Fruit fly (Drosophila melanogaster): ENCODE data around the gene CG11601.

Gene CG11601

DNA sequence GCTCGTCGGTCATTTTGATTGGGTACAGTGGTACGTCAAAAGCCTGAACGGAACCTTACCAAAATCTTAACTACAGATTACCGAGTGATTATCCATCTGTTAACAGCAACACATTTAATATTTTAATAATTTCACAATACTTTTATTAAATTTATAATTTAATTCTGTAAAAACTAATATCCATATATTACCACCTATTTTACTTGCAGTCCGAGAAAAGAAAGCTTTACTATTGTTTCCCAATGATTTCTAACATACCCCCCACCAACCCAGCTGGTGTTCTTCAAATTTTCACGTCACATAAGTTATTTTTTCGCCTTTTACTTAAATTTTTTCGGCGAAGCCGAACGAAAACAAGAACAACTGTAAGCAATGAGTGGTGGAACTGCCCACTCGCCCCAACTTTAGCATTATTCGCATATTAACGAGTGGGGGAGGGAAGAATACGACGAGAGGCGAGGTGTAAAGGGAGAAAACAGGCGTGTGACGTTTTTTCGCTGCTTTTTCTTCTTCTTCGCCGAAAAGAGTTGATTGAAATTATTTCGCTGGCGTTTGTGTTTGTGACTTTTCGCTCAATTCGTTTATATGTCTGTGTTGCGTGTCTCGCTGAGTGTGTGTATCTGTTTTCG lies 35.1 kb downstream of the CG11601 start:
- TF ChIP-seq CG7101 (tag; optimal IDR thresholded peaks at IDR 0.05) (peak; percentile 17), CG14711 (tag; optimal IDR thresholded peaks at IDR 0.05) (peak; percentile 24), cic (GFP tag; optimal IDR thresholded peaks at IDR 0.05) (no peak), Mnt (GFP tag; optimal IDR thresholded peaks at IDR 0.05) (no peak), Hr96 (GFP tag; optimal IDR thresholded peaks at IDR 0.05) (no peak), tj (GFP tag; optimal IDR thresholded peaks at IDR 0.05) (peak; percentile 67), CG33017 (tag; optimal IDR thresholded peaks at IDR 0.05) (no peak)

DNA sequence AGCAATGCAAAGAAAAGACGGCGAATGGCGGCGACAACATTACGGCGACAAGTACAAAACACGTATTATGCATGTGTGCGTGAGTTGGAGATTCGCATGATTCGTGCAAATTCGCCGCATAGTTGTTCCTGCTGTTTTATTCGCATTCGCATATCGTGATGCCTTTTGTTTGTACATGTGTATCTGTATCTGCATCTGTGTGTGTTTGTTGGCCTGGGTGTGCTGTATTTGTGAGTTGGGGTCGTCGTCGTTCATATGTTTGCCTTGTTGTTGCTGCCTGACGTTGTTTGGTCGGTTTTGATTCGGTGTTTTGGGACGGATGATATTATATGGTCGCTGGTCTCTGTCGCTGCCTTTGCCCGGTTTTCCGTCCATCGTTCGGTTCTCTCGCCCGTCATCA lies 35.6 kb downstream of the CG11601 start:
- no peak for TF ChIP-seq CG1620 (GFP tag; optimal IDR thresholded peaks at IDR 0.05)
- peak; percentile 35 for TF ChIP-seq pad (GFP tag; optimal IDR thresholded peaks at IDR 0.05)

DNA sequence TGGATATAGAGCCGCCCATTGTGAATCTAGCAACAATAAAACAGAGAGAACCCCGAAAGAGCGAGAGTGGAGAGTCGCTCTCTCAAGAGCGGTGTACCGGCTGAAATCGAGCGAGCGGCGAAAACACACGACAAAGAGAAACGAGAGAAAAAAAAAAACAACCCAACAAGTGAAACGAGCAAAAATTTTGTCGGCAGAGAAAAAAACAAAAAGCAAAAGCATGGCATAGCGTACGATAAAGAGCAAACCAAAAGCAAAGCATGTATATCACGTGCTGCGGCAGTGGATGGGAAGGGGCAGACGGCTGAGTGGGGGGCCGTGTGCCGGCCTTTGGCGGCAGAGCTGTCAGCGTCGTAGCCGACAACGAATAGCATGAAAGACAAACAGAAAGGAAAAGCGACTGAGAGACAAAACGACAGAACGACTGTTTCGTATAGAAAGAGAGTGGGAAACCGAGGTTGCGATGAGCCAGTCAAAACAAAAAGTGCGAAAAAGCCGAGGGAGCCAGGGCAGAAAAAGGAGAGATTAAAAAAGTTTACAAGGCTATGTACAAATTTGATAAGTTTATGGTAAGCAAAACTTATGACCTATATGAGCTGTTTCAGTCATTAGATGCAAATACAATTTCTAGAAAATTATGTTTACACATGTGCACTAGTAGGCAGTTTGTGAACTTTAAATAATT lies 36.3 kb downstream of the CG11601 start:
- TF ChIP-seq Crg-1 (GFP tag; optimal IDR thresholded peaks at IDR 0.05) = peak; percentile 2
- peak; percentile 61 for TF ChIP-seq CG11617 (GFP tag; optimal IDR thresholded peaks at IDR 0.05)
- peak; percentile 68 for TF ChIP-seq tj (GFP tag; optimal IDR thresholded peaks at IDR 0.05)
- peak; percentile 21 for TF ChIP-seq CG12768 (GFP tag; optimal IDR thresholded peaks at IDR 0.05)
- no peak for TF ChIP-seq pad (GFP tag; optimal IDR thresholded peaks at IDR 0.05)
- TF ChIP-seq CG5204 (GFP tag; optimal IDR thresholded peaks at IDR 0.05) = no peak
- no peak for TF ChIP-seq Clk (GFP tag; optimal IDR thresholded peaks at IDR 0.05)
- no peak for TF ChIP-seq CG33017 (tag; optimal IDR thresholded peaks at IDR 0.05)
- no peak for TF ChIP-seq ovo (GFP tag; optimal IDR thresholded peaks at IDR 0.05)
- TF ChIP-seq Mnt (GFP tag; optimal IDR thresholded peaks at IDR 0.05) = peak; percentile 78
- TF ChIP-seq cic (GFP tag; optimal IDR thresholded peaks at IDR 0.05) = peak; percentile 49
- TF ChIP-seq bab1 (GFP tag; optimal IDR thresholded peaks at IDR 0.05) = no peak
- TF ChIP-seq kay (GFP tag; ENCODE audit: borderline replicate concordance) = no peak
- TF ChIP-seq CG7101 (tag; optimal IDR thresholded peaks at IDR 0.05) = no peak
- no peak for TF ChIP-seq CG14711 (tag; optimal IDR thresholded peaks at IDR 0.05)
- peak; percentile 4 for TF ChIP-seq CG7045 (GFP tag; optimal IDR thresholded peaks at IDR 0.05)
- TF ChIP-seq CG1620 (GFP tag; optimal IDR thresholded peaks at IDR 0.05) = no peak
- TF ChIP-seq Hr96 (GFP tag; optimal IDR thresholded peaks at IDR 0.05) = no peak
- TF ChIP-seq cnc (optimal IDR thresholded peaks at IDR 0.05) = no peak
- TF ChIP-seq toe (GFP tag; optimal IDR thresholded peaks at IDR 0.05) = no peak

DNA sequence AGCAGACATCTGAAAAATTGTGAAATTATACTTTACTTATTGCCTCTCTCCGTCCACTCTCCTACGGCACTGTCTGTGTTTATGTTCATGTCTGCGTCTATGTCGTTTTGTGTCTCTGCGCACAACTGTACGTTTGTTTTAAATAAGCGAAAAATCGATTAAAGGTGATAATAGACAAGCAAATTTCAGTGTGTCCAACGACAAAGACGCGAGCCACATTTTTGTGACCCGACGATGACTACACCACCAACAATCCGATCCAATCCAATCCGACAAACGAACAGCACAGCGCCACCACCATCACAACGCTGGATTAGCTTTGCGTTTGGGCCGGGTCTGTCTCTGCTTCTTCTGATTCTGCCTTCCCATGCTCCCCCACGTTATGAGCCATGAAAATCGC lies 38.5 kb downstream of the CG11601 start:
- TF ChIP-seq tj (GFP tag; optimal IDR thresholded peaks at IDR 0.05) = no peak
- TF ChIP-seq pad (GFP tag; optimal IDR thresholded peaks at IDR 0.05) = no peak
- no peak for TF ChIP-seq CG7101 (tag; optimal IDR thresholded peaks at IDR 0.05)
- no peak for TF ChIP-seq cic (GFP tag; optimal IDR thresholded peaks at IDR 0.05)
- TF ChIP-seq CG14711 (tag; optimal IDR thresholded peaks at IDR 0.05) = no peak
- no peak for TF ChIP-seq CG5204 (GFP tag; optimal IDR thresholded peaks at IDR 0.05)
- no peak for TF ChIP-seq Mnt (GFP tag; optimal IDR thresholded peaks at IDR 0.05)
- TF ChIP-seq CG1620 (GFP tag; optimal IDR thresholded peaks at IDR 0.05) = no peak
- TF ChIP-seq CG7045 (GFP tag; optimal IDR thresholded peaks at IDR 0.05) = no peak
- no peak for TF ChIP-seq CG33017 (tag; optimal IDR thresholded peaks at IDR 0.05)

DNA sequence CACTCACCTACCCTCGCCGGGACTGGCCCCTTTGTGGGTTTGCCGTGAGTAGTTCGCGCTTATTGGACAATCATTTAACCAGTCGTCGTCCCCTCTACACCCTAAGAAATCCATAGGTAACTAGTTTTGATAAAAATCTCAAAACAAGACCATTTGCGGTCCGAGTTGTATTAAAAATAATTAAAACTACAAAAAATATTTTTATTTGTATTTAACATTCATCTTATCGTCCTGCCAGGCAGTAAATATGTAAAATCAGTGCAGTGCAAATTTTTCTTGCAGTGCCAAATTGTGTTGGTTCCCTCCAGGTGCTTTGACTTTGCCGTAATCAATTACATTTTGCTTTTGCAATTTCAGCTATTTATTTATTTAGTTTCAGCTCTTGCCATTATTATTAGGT lies 39.2 kb downstream of the CG11601 start:
- TF ChIP-seq kay (GFP tag; ENCODE audit: borderline replicate concordance) (no peak), ovo (GFP tag; optimal IDR thresholded peaks at IDR 0.05) (no peak), CG7045 (GFP tag; optimal IDR thresholded peaks at IDR 0.05) (no peak), tj (GFP tag; optimal IDR thresholded peaks at IDR 0.05) (no peak)

DNA sequence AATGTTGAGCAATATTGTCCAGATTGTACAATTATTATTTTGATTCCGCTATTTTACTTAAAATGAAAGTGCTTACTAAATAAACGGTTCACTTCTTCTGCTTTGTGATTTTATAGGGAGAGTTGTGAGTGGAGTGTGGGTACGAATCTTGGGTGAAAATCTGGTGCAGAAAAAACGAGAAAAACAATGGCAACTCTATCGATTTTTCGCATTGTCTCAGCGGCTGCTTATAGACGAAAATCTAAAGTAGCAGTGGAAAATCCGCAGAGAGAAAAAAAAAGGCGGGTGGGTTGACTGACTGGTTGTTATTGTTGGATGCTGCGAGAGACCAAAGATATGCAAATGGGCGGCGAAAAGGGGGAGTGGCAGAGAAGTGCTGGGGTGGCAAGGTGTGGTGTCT lies 39.9 kb downstream of the CG11601 start:
- TF ChIP-seq cic (GFP tag; optimal IDR thresholded peaks at IDR 0.05) = no peak
- TF ChIP-seq Clk (GFP tag; optimal IDR thresholded peaks at IDR 0.05) = no peak
- TF ChIP-seq ovo (GFP tag; optimal IDR thresholded peaks at IDR 0.05) = no peak
- no peak for TF ChIP-seq CG12768 (GFP tag; optimal IDR thresholded peaks at IDR 0.05)
- no peak for TF ChIP-seq tj (GFP tag; optimal IDR thresholded peaks at IDR 0.05)

DNA sequence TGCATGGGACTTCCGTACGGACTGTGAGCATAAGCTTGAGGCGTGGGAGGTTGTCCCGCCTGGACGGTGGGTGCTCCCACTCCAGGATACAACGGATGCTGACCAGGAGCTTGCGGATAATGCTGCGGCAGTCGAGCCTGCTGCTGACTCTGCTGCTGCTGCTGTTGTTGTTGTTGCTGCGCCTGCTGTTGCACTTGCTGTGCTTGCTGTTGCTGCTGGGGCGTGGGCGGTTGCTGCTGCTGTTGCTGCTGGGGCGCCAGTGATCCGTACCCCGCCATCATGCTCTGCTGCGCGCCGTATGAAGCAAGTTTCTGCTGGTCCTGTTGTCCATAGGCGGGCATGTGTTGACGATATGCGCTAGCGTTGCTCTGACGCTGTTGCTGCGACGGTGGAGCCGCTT lies 41.7 kb downstream of the CG11601 start:
- TF ChIP-seq CG1620 (GFP tag; optimal IDR thresholded peaks at IDR 0.05) = no peak
- TF ChIP-seq cnc (optimal IDR thresholded peaks at IDR 0.05) = no peak
- TF ChIP-seq CG14711 (tag; optimal IDR thresholded peaks at IDR 0.05) = no peak

Data from whole organism, adult.